Fruit fly (Drosophila melanogaster) S2 (cell line): ENCODE data around the gene CG5376.

Experiments used
- CG8478 ChIP-seq: fragments of >200 bp; optimal IDR thresholded peaks from 2 replicates; lab custom pipeline; 2018
- CTCF ChIP-seq, 2 experiments: fragments of >200 bp; optimal IDR thresholded peaks; 2 replicates each; lab custom pipeline; 2018

DNA sequence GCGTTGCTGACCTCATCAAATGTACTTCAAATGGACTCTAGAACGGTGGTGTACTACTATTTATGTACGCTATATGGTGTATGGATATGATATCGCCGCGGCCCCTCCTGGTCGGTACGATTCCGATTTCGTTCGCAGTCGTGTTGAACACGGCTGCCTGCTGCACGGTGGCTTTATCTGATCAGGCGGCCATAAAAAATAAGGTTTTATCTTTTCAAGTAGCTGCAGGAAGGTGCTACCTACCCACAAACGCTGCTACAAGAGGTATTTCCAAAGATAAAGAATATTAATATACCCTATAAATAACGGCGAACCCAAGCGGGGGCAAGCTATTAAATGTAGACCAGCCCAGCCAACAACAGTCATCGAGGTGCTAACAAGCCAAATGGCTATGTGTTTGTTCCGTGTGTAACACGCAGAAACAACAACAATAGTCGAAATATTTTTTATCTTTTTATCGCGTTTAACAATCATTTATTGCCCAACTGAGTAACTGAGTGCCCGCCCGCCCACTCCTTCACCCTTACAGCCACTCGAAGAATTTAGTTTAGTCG is 38.8 kb downstream of the CG5376 start:
- TF ChIP-seq CTCF (optimal IDR thresholded peaks at IDR 0.05; lab: Kevin White, UChicago) (no peak), CG8478 (lab: Kevin White, UChicago) (no peak)
